Worm (Caenorhabditis elegans): ENCODE measurements around the gene F42A10.7.

Gene F42A10.7

DNA sequence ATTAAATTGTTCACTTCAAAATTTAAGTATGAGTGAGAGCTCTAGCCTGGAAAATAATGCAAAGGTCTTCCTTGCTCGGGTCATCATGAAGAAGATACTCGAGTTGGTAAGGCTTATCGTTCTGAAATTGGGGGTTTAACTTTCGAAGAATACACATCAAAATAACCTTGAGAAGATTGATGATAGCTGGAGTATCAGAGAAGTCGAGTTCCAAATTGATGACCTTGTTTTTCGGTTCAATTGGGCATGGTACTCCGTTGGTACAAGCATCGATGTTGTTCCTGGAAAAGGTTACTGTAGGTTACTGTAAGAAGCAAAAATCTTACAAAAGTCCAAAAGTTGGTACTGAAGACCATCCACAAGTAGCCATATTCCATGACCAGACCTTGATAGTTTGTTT lies 2.3 kb downstream of the F42A10.7 start:
- no peak for TF ChIP-seq ceh-13 (GFP tag; optimal IDR thresholded peaks at IDR 0.05)
- no peak for TF ChIP-seq B0310.2 (tag; optimal IDR thresholded peaks at IDR 0.05)
- no peak for TF ChIP-seq hmbx-1 (tag; optimal IDR thresholded peaks at IDR 0.05)
- no peak for TF ChIP-seq sea-1 (GFP tag; conservative IDR thresholded peaks at IDR 0.05)
- no peak for TF ChIP-seq ceh-36 (tag; optimal IDR thresholded peaks at IDR 0.05)
- TF ChIP-seq tbx-11 (GFP tag; IDR thresholded peaks at IDR 0.05) = no peak
- no peak for TF ChIP-seq F13C5.2 (tag; optimal IDR thresholded peaks at IDR 0.05)

DNA sequence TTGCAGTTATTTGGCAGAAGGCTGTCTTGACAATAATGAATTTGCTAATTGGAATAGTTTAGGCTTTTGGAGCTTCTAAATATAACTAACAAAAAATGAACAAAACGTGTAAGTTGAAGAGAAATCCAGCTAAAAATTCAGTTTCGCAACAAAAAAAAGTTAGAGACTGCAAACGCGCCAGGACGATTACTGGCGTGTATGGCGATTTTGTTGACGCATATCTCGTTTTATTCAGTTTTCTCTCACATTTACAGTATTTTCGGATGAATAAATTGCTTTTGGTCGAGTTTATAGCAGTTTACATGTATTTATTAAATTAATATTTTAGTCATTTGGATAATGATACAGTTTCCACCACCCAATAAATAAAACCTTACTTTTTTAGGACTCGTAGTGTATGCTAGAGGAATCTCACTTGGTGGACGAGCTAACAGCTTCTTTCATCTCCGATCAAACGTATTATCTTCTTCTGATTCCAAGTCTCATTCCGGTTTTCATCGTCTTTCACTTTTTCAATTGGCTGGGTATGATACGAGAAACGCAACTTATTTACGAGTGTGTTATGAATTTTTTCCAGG lies 5.4 kb downstream of the F42A10.7 start, which contains the start of the genes abcf-3 and F42A10.5:
abcf-3 (plus strand) TSS at position 384 of the 578 bp plus-strand sequence.
F42A10.5 (minus strand) TSS at position 458 of the 578 bp plus-strand sequence.
- TF ChIP-seq flt-1 (GFP tag; IDR thresholded peaks at IDR 0.05) (no peak), ceh-13 (GFP tag; optimal IDR thresholded peaks at IDR 0.05) (no peak), F13C5.2 (tag; optimal IDR thresholded peaks at IDR 0.05) (no peak), ets-7 (tag; optimal IDR thresholded peaks at IDR 0.05) (no peak), hmbx-1 (tag; optimal IDR thresholded peaks at IDR 0.05) (no peak), aly-1 (tag; optimal IDR thresholded peaks at IDR 0.05) (no peak)

DNA sequence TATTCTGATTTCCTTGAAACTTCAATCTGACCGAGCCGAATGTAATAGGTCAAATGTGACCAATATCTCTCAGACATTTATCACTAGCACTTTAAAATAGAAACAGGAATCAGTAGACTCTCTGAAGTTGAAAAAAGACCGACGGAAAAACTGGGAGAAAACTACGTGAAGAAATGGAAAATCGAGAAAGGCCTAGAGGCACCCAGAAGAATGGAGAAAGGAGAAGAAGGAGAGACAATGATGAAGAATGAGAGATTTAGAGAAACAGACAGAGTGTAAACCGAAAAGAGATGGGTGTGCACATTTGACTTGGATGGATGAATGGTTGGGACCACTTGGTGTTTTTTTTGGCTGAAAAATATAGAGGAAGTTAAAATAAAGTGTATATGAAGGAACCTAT lies 8.4 kb downstream of the F42A10.7 start:
- TF ChIP-seq F13C5.2 (tag; optimal IDR thresholded peaks at IDR 0.05) (peak; percentile 12), flt-1 (GFP tag; IDR thresholded peaks at IDR 0.05) (no peak)

DNA sequence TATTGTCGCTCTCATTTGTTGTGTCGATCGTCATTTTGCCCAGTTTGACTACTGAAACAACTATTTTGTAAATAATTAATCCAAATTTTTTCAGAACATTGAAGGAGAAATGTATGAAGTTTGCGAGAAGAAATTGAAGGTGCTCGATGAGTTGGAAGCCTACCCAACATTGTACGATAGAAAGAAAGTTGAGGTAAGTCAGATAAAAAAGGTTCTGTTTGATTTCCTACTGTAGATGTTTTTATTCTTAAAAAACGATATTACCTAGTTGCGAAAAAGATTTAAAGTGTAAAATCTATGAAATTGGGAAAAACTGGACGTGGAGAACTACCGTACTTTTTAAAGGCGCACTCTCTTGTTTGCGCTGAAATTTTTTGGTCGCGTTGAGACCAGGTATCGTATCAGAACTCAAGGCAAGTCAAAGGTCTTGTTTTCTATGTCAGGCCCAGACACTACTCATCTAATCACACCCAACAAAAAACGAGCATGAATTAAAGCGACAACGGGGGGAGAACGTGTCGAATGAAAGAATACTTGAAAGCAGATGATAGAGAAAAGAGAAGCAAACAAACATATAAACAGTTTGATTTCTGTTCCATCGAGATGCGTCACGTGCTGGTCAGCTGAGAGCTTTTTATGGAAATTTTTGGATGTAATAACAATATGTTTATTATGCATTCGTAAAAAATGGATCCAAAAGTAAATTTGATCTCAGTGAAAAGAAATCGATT lies 9.8 kb downstream of the F42A10.7 start, which contains the start of gene efk-1:
efk-1 (minus strand) TSS at position 51 of the 731 bp plus-strand sequence.
- TF ChIP-seq flt-1 (GFP tag; IDR thresholded peaks at IDR 0.05) (no peak), hmbx-1 (tag; optimal IDR thresholded peaks at IDR 0.05) (no peak), ceh-36 (tag; optimal IDR thresholded peaks at IDR 0.05) (no peak), ama-1 (optimal IDR thresholded peaks at IDR 0.05) (no peak), tbx-11 (GFP tag; IDR thresholded peaks at IDR 0.05) (no peak), aly-1 (tag; optimal IDR thresholded peaks at IDR 0.05) (no peak), ets-7 (tag; optimal IDR thresholded peaks at IDR 0.05) (no peak), hmg-4 (GFP tag; optimal IDR thresholded peaks at IDR 0.05) (no peak), F13C5.2 (tag; optimal IDR thresholded peaks at IDR 0.05) (no peak), tbx-37 (GFP tag; conservative IDR thresholded peaks at IDR 0.05) (no peak), ceh-13 (GFP tag; optimal IDR thresholded peaks at IDR 0.05) (no peak), pes-1 (GFP tag; IDR thresholded peaks at IDR 0.05) (no peak), tra-4 (tag; optimal IDR thresholded peaks at IDR 0.05) (no peak), sea-1 (GFP tag; conservative IDR thresholded peaks at IDR 0.05) (no peak), B0310.2 (tag; optimal IDR thresholded peaks at IDR 0.05) (no peak), scrt-1 (GFP tag; IDR thresholded peaks at IDR 0.05) (no peak), hnd-1 (tag; optimal IDR thresholded peaks at IDR 0.05) (no peak)

DNA sequence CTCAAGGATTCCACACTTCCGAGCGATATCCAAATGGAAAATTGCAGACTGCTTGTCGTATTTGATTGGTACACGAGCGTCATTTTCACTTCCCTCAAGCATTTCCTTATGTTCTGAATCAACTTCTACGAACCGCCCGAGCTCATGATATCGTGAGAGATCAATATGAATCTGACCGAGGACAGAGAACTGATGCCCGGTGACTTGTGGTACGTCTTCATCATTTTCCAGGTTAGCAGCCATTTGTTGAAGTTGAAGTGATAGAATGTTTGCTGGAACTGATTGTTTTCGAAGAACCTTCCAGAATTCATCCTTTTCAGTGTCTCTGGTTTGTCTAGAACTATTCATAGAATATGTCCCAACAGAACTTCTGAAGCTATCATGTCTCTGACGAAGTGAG lies 11.9 kb downstream of the F42A10.7 start:
- TF ChIP-seq B0310.2 (tag; optimal IDR thresholded peaks at IDR 0.05) (no peak), tra-4 (tag; optimal IDR thresholded peaks at IDR 0.05) (no peak), tbx-11 (GFP tag; IDR thresholded peaks at IDR 0.05) (no peak), ceh-36 (tag; optimal IDR thresholded peaks at IDR 0.05) (no peak)

DNA sequence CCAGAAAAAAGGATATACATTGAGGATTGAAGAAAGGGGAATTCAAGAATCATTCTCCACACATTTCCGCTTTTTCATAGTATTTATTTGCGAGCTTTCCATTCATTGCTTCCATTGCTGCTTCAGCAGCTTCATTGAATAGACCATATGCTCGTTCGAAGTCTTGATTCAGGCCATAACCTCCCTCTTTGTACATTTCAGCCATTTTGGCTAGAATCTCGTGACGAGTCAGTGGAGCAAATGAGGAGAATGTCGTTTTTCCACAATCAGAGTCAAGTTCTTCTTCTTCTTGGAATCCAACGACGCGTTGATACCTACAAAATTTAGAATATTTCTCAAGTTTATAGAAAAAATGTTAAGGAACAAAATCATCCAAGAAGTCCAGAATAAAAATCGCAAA lies 13.2 kb downstream of the F42A10.7 start:
- TF ChIP-seq tra-4 (tag; optimal IDR thresholded peaks at IDR 0.05) (no peak), pes-1 (GFP tag; IDR thresholded peaks at IDR 0.05) (no peak), hnd-1 (tag; optimal IDR thresholded peaks at IDR 0.05) (no peak), ceh-36 (tag; optimal IDR thresholded peaks at IDR 0.05) (no peak), F13C5.2 (tag; optimal IDR thresholded peaks at IDR 0.05) (no peak), ceh-13 (GFP tag; optimal IDR thresholded peaks at IDR 0.05) (no peak), flt-1 (GFP tag; IDR thresholded peaks at IDR 0.05) (no peak), sea-1 (GFP tag; conservative IDR thresholded peaks at IDR 0.05) (no peak), hmbx-1 (tag; optimal IDR thresholded peaks at IDR 0.05) (no peak), hmg-4 (GFP tag; optimal IDR thresholded peaks at IDR 0.05) (no peak)

DNA sequence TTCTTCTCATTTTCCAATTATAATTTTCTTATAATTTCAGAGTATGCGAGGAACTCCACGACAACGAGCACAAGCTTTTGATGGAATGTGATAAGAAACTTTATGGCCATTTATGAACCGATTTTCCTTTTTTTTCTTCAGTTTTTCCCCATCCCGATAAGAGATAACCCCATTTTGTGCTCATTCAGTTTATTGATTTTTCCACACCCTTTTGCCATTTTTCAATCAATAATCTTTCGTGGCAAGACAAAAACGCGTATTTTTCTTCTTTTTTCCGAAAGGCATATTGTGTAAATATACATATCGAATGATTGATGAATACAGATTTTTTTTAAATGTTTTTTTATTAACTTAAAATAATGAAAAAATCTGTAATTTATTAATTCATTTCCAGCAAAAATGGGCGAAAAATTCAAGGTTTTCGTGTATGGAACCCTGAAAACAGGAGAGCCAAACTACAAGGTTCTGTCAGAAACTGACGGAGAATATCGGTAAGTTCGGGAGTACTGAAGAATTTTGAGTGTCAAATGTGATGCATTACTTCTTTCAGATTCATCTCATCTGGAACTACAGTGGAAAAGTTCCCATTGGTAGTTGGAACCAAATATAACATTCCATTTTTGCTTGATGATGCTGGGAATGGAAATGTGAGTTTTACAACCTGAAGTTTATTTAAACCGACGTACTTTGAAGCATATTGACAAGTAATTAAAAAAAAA lies 14.1 kb downstream of the F42A10.7 start, which contains the start of gene F42A10.9:
F42A10.9 (plus strand) TSS at position 321 of the 719 bp plus-strand sequence.
- no peak for TF ChIP-seq hmbx-1 (tag; optimal IDR thresholded peaks at IDR 0.05)

DNA sequence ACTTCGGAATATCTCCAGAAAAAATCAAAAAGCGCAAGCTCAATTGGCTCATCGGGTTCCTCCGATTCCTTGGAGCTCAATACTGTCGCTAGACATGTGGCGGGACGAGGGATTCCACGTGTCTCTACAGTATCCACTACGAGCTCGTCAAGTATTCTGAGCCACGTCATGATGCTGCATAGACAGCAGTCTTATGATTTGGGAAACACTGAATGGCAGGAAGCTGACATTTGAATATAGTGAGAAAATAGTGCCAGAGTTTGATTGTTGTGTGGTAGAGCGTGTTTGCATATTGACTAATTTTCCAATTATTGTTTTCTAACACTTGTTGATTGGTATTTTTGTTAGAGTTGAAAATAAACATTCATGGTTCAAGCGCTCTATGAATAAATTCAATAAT lies 15.1 kb downstream of the F42A10.7 start:
- TF ChIP-seq F13C5.2 (tag; optimal IDR thresholded peaks at IDR 0.05) (no peak), aly-1 (tag; optimal IDR thresholded peaks at IDR 0.05) (no peak), ama-1 (optimal IDR thresholded peaks at IDR 0.05) (no peak), hmbx-1 (tag; optimal IDR thresholded peaks at IDR 0.05) (no peak), hmg-4 (GFP tag; optimal IDR thresholded peaks at IDR 0.05) (no peak), flt-1 (GFP tag; IDR thresholded peaks at IDR 0.05) (no peak), sea-1 (GFP tag; conservative IDR thresholded peaks at IDR 0.05) (no peak), ceh-13 (GFP tag; optimal IDR thresholded peaks at IDR 0.05) (no peak), tbx-11 (GFP tag; IDR thresholded peaks at IDR 0.05) (no peak), pes-1 (GFP tag; IDR thresholded peaks at IDR 0.05) (no peak), ets-7 (tag; optimal IDR thresholded peaks at IDR 0.05) (no peak)
